Worm (Caenorhabditis elegans): ENCODE measurements around the gene W02D7.6.

The W02D7.6 gene

ce11 chrV:8282933-8283332, 18.4 kb downstream of the W02D7.6 start:
- no peak for TF ChIP-seq Y22D7AL.16 (tag; optimal IDR thresholded peaks at IDR 0.05)
- no peak for TF ChIP-seq nfya-1 (tag; optimal IDR thresholded peaks at IDR 0.05)
- no peak for TF ChIP-seq pax-1 (tag; optimal IDR thresholded peaks at IDR 0.05)
- no peak for TF ChIP-seq elt-2 (tag; optimal IDR thresholded peaks at IDR 0.05)
- no peak for TF ChIP-seq ceh-48 (tag; optimal IDR thresholded peaks at IDR 0.05)
- no peak for TF ChIP-seq ztf-16 (tag; optimal IDR thresholded peaks at IDR 0.05)
- no peak for TF ChIP-seq odd-2 (tag; optimal IDR thresholded peaks at IDR 0.05)
- no peak for TF ChIP-seq ets-4 (tag; optimal IDR thresholded peaks at IDR 0.05)
- TF ChIP-seq hlh-30 (tag; optimal IDR thresholded peaks at IDR 0.05; ENCODE audit: insufficient read depth): no peak
- no peak for TF ChIP-seq pha-4 (tag; optimal IDR thresholded peaks at IDR 0.05)
- TF ChIP-seq tbx-7 (tag; optimal IDR thresholded peaks at IDR 0.05): no peak
- TF ChIP-seq C38D4.7 (GFP tag; optimal IDR thresholded peaks at IDR 0.05): no peak
- TF ChIP-seq unc-3 (GFP tag; conservative IDR thresholded peaks at IDR 0.05): no peak
- no peak for TF ChIP-seq unc-3 (tag; optimal IDR thresholded peaks at IDR 0.05)
- no peak for TF ChIP-seq unc-42 (tag; optimal IDR thresholded peaks at IDR 0.05)

DNA sequence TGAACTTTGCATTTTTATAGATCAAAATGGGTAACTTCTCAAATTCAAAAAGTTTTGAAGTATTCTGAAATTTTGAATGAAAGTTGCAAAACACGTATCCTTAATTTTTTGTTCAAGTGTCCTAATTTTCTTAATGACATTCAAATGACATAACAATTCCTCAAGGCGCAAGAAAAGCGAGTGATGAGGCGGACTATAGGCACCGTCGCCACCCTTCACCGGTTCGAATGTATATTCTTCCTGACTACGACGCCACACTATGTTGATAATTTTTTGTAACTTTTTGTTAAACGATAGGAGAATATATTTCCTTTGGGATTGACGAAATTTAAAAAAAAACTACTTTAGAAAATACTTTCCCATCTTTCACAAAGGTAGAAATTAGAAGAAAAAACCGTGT, 19.7 kb downstream of the W02D7.6 start:
- no peak for TF ChIP-seq pros-1 (tag; optimal IDR thresholded peaks at IDR 0.05)
- TF ChIP-seq T23F11.4 (GFP tag; optimal IDR thresholded peaks at IDR 0.05): no peak
- no peak for TF ChIP-seq npax-4 (tag; optimal IDR thresholded peaks at IDR 0.05)

- TF ChIP-seq odd-2 (tag; optimal IDR thresholded peaks at IDR 0.05) (no peak), F13H6.1 (tag; optimal IDR thresholded peaks at IDR 0.05) (no peak), syd-9 (tag; optimal IDR thresholded peaks at IDR 0.05) (no peak), ceh-6 (GFP tag; optimal IDR thresholded peaks at IDR 0.05) (no peak), fax-1 (tag; optimal IDR thresholded peaks at IDR 0.05) (no peak)
Observed at ce11 chrV:8280770-8281169, 20.5 kb downstream of the W02D7.6 start, which contains the start of gene str-135. str-135 (minus strand) TSS chrV:8280870.

- TF ChIP-seq nhr-232 (tag; optimal IDR thresholded peaks at IDR 0.05) (no peak), sdc-2 (tag; optimal IDR thresholded peaks at IDR 0.05) (no peak), ceh-30 (tag; optimal IDR thresholded peaks at IDR 0.05) (no peak), ceh-45 (GFP tag; IDR thresholded peaks at IDR 0.05) (no peak), sox-4 (tag; optimal IDR thresholded peaks at IDR 0.05) (no peak), mec-3 (tag; optimal IDR thresholded peaks at IDR 0.05; ENCODE audit: borderline replicate concordance) (no peak), ets-4 (tag; optimal IDR thresholded peaks at IDR 0.05) (no peak)
Observed at ce11 chrV:8278830-8279229, 22.5 kb downstream of the W02D7.6 start, which contains the start of gene str-136. str-136 (minus strand) TSS chrV:8278930.

DNA sequence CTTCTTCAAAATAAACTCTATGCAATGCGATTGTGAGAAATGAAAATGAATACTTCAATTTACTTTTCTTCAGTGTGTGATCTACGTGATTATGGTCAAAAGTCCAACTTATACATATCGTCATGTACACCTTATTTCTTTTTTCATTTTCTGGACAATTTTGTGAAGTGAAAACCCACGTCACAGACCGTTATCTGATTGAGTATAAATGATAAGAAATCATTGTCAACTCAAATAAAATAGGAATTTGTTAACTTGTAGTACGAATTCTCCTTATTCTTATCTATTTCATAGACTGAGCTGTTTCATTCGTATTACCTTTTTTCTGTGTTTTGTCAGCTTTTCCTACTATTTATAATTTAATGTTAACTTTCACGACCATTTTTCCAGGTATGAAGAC, 29.3 kb downstream of the W02D7.6 start, which contains the start of gene asp-5:
asp-5 (plus strand) TSS at position 391 of the 400 bp plus-strand sequence.
- peak; percentile 34 for TF ChIP-seq elt-2 (tag; optimal IDR thresholded peaks at IDR 0.05)
- TF ChIP-seq hlh-13 (GFP tag; optimal IDR thresholded peaks at IDR 0.05): no peak
- TF ChIP-seq pha-4 (tag; optimal IDR thresholded peaks at IDR 0.05): no peak
- no peak for TF ChIP-seq elt-4 (tag; optimal IDR thresholded peaks at IDR 0.05)
- no peak for TF ChIP-seq lim-6 (tag; optimal IDR thresholded peaks at IDR 0.05)
- TF ChIP-seq C08G9.2 (tag; optimal IDR thresholded peaks at IDR 0.05): no peak
- TF ChIP-seq Y22D7AL.16 (tag; optimal IDR thresholded peaks at IDR 0.05): no peak
- no peak for TF ChIP-seq ceh-2 (tag; optimal IDR thresholded peaks at IDR 0.05)

- TF ChIP-seq nhr-232 (tag; optimal IDR thresholded peaks at IDR 0.05): no peak
- no peak for TF ChIP-seq Y22D7AL.16 (tag; optimal IDR thresholded peaks at IDR 0.05)
- TF ChIP-seq ceh-9 (tag; optimal IDR thresholded peaks at IDR 0.05): no peak
- TF ChIP-seq unc-86 (tag; optimal IDR thresholded peaks at IDR 0.05): no peak
- TF ChIP-seq hlh-15 (tag; optimal IDR thresholded peaks at IDR 0.05): no peak
- TF ChIP-seq hlh-13 (GFP tag; optimal IDR thresholded peaks at IDR 0.05): no peak
Observed at ce11 chrV:8271395-8271794, 29.9 kb downstream of the W02D7.6 start.

Data from whole organism, late embryonic.